Worm (Caenorhabditis elegans) whole organism, dauer: ENCODE results near the gene nhr-231.

Experiments used
- unc-62 ChIP-seq: sonication (generic microtip); optimal IDR thresholded peaks from 2 replicates; lab custom pipeline; 2017; ENCODE audit warnings: missing biosample characterization, missing genetic modification reagents, missing genetic modification characterization

The nhr-231 gene

ce11 chrV:18780605-18781004, 10.2 kb upstream of the nhr-231 start:
- TF ChIP-seq unc-62 (GFP tag; lab: Kevin White, UChicago) = no peak

ce11 chrV:18782747-18783146, 8.0 kb upstream of the nhr-231 start:
- no peak for TF ChIP-seq unc-62 (GFP tag; lab: Kevin White, UChicago)

- no peak for TF ChIP-seq unc-62 (GFP tag; lab: Kevin White, UChicago)
Observed at ce11 chrV:18783474-18783873, 7.3 kb upstream of the nhr-231 start, which contains the start of gene Y17D7B.10. Gene Y17D7B.10 (plus strand): TSS chrV:18783716.

ce11 chrV:18786694-18787093, 4.1 kb upstream of the nhr-231 start, which contains the start of gene Y17D7B.3:
Gene Y17D7B.3 (minus strand): TSS chrV:18786794.
- no peak for TF ChIP-seq unc-62 (GFP tag; lab: Kevin White, UChicago)

- no peak for TF ChIP-seq unc-62 (GFP tag; lab: Kevin White, UChicago)
Observed at ce11 chrV:18787417-18787918, 3.3 kb upstream of the nhr-231 start, which contains the start of gene Y17D7B.2. Gene Y17D7B.2 (plus strand): TSS chrV:18787739.

- TF ChIP-seq unc-62 (GFP tag; lab: Kevin White, UChicago) = no peak
Observed at ce11 chrV:18800811-18801210, 10.1 kb downstream of the nhr-231 start, which contains the start of gene nhr-170. Gene nhr-170 (minus strand): TSS chrV:18800826.

ce11 chrV:18802077-18802476, 11.3 kb downstream of the nhr-231 start, which contains the start of gene C54E10.11:
Gene C54E10.11 (minus strand): TSS chrV:18802177.
- TF ChIP-seq unc-62 (GFP tag; lab: Kevin White, UChicago) = no peak

ce11 chrV:18803260-18803659, 12.5 kb downstream of the nhr-231 start, which contains the start of gene C54E10.10:
Gene C54E10.10 (minus strand): TSS chrV:18803360.
- no peak for TF ChIP-seq unc-62 (GFP tag; lab: Kevin White, UChicago)

- TF ChIP-seq unc-62 (GFP tag; lab: Kevin White, UChicago) = no peak
Observed at ce11 chrV:18806409-18806808, 15.7 kb downstream of the nhr-231 start, which contains the start of gene sri-10. Gene sri-10 (minus strand): TSS chrV:18806509.

- TF ChIP-seq unc-62 (GFP tag; lab: Kevin White, UChicago) = no peak
Observed at ce11 chrV:18808621-18809020, 17.9 kb downstream of the nhr-231 start, which contains the start of gene C54E10.6. Gene C54E10.6 (minus strand): TSS chrV:18808729.

- TF ChIP-seq unc-62 (GFP tag; lab: Kevin White, UChicago) = no peak
Observed at ce11 chrV:18810705-18811104, 19.9 kb downstream of the nhr-231 start, which contains the start of gene C54E10.3. Gene C54E10.3 (plus strand): TSS chrV:18811005.

- no peak for TF ChIP-seq unc-62 (GFP tag; lab: Kevin White, UChicago)
Observed at ce11 chrV:18811360-18811759, 20.6 kb downstream of the nhr-231 start, which contains the start of gene C54E10.7. Gene C54E10.7 (plus strand): TSS chrV:18811660.

- no peak for TF ChIP-seq unc-62 (GFP tag; lab: Kevin White, UChicago)
Observed at ce11 chrV:18819643-18820042, 28.9 kb downstream of the nhr-231 start, which contains the start of gene ncs-5. Gene ncs-5 (plus strand): TSS chrV:18819766.

ce11 chrV:18821569-18821968, 30.8 kb downstream of the nhr-231 start:
- TF ChIP-seq unc-62 (GFP tag; lab: Kevin White, UChicago) = no peak

ce11 chrV:18826445-18826844, 35.7 kb downstream of the nhr-231 start:
- no peak for TF ChIP-seq unc-62 (GFP tag; lab: Kevin White, UChicago)

ce11 chrV:18827374-18827773, 36.6 kb downstream of the nhr-231 start:
- TF ChIP-seq unc-62 (GFP tag; lab: Kevin White, UChicago) = no peak

- TF ChIP-seq unc-62 (GFP tag; lab: Kevin White, UChicago) = no peak
Observed at ce11 chrV:18837125-18837524, 46.4 kb downstream of the nhr-231 start, which contains the start of gene cyp-33D3. Gene cyp-33D3 (minus strand): TSS chrV:18837225.
